Worm (Caenorhabditis elegans): ENCODE data around the gene H04D03.4.
A peak's percentile ranks its signal among the peaks of the same experiment; 100 is the strongest.

H04D03.4 gene

DNA sequence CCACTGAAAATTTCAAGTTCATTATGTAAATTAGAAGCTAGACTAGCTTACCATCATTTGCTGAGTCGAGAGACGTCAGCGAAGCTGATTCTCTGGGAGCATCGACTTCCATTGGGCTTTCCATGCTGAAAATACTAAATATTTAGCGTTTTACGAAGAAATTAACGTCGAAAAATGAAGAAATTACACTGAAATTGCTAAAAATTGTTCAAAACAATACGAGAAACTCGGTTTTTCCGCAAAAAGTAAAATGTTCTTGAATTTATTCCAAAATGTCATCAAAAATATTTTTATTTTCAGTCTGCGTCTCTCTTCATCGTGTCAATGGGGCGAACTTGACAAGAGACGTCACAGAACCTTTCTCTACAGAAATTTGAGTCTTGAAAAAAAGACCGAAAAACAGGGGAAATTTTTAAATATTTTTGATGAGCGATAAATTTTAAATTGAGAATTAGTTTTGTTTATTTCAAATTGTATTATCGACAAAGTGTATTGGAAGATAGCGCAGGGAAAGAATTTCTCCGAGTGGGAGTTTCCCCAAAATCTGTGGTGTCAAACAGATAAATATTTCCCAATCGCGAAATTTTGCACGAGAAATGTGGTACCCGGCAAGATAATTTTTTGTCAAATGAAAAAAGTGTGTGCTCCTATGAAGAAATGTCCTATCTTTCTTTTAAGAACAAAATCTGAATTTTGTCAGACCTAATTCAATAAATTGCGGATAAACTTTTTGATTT lies 9.7 kb upstream of the H04D03.4 start, which contains the start of gene ecps-1:
Gene ecps-1, minus strand, starts transcription at position 125 of the 737 bp plus-strand sequence.
- TF ChIP-seq egl-27 (tag; optimal IDR thresholded peaks at IDR 0.05) (peak; percentile 57), sem-4 (tag; optimal IDR thresholded peaks at IDR 0.05) (peak; percentile 82), alr-1 (tag; optimal IDR thresholded peaks at IDR 0.05) (no peak), nhr-77 (tag; optimal IDR thresholded peaks at IDR 0.05) (peak; percentile 41), elt-3 (tag; optimal IDR thresholded peaks at IDR 0.05) (no peak), lsy-2 (tag; optimal IDR thresholded peaks at IDR 0.05) (peak; percentile 70 to 93), nhr-10 (tag; optimal IDR thresholded peaks at IDR 0.05) (no peak), ztf-1 (GFP tag; conservative IDR thresholded peaks at IDR 0.05) (no peak), peb-1 (tag; optimal IDR thresholded peaks at IDR 0.05) (no peak), mbf-1 (tag; optimal IDR thresholded peaks at IDR 0.05) (no peak), sma-9 (GFP tag; optimal IDR thresholded peaks at IDR 0.05) (peak; percentile 90), sma-9 (tag; optimal IDR thresholded peaks at IDR 0.05) (no peak), zag-1 (tag; optimal IDR thresholded peaks at IDR 0.05) (peak; percentile 48), unc-62 (GFP tag; optimal IDR thresholded peaks at IDR 0.05) (no peak), blmp-1 (tag; optimal IDR thresholded peaks at IDR 0.05; ENCODE audit: insufficient read depth) (peak; percentile 24), mab-5 (tag; optimal IDR thresholded peaks at IDR 0.05) (peak; percentile 88), gmeb-1 (tag; optimal IDR thresholded peaks at IDR 0.05) (peak; percentile 84), nhr-6 (tag; optimal IDR thresholded peaks at IDR 0.05) (peak; percentile 83), Y55F3AM.14 (GFP tag; optimal IDR thresholded peaks at IDR 0.05) (no peak), nhr-12 (tag; optimal IDR thresholded peaks at IDR 0.05) (no peak), F13H6.1 (tag; optimal IDR thresholded peaks at IDR 0.05) (peak; percentile 77), ceh-16 (tag; optimal IDR thresholded peaks at IDR 0.05) (no peak), ztf-4 (tag; optimal IDR thresholded peaks at IDR 0.05) (no peak), ceh-82 (tag; optimal IDR thresholded peaks at IDR 0.05) (no peak), dmd-4 (tag; optimal IDR thresholded peaks at IDR 0.05) (no peak), snpc-4 (tag; optimal IDR thresholded peaks at IDR 0.05) (peak; percentile 50), unc-39 (tag; optimal IDR thresholded peaks at IDR 0.05) (no peak), ZK546.5 (tag; optimal IDR thresholded peaks at IDR 0.05) (peak; percentile 58), skn-1 (tag; optimal IDR thresholded peaks at IDR 0.05) (peak; percentile 95), nhr-237 (tag; optimal IDR thresholded peaks at IDR 0.05) (peak; percentile 46), fos-1 (tag; optimal IDR thresholded peaks at IDR 0.05) (peak; percentile 80), crh-2 (tag; optimal IDR thresholded peaks at IDR 0.05) (peak; percentile 95), nhr-129 (tag; optimal IDR thresholded peaks at IDR 0.05) (peak; percentile 81), ztf-11 (tag; optimal IDR thresholded peaks at IDR 0.05) (no peak), C34F6.9 (tag; optimal IDR thresholded peaks at IDR 0.05) (peak; percentile 97), sma-3 (GFP tag; optimal IDR thresholded peaks at IDR 0.05) (peak; percentile 96), lin-39 (tag; optimal IDR thresholded peaks at IDR 0.05) (no peak), R02D3.7 (tag; optimal IDR thresholded peaks at IDR 0.05) (peak; percentile 41), nhr-23 (tag; optimal IDR thresholded peaks at IDR 0.05) (no peak), lin-11 (tag; optimal IDR thresholded peaks at IDR 0.05) (no peak), mdl-1 (tag; optimal IDR thresholded peaks at IDR 0.05) (peak; percentile 1 to 4), lin-13 (GFP tag; optimal IDR thresholded peaks at IDR 0.05) (no peak), nhr-11 (tag; optimal IDR thresholded peaks at IDR 0.05) (peak; percentile 11), ama-1 (optimal IDR thresholded peaks at IDR 0.05) (no peak), elt-1 (tag; optimal IDR thresholded peaks at IDR 0.05) (no peak), unc-55 (GFP tag; optimal IDR thresholded peaks at IDR 0.05) (peak; percentile 96), nhr-25 (tag; optimal IDR thresholded peaks at IDR 0.05) (no peak), nhr-21 (tag; optimal IDR thresholded peaks at IDR 0.05) (peak; percentile 81), aly-2 (tag; optimal IDR thresholded peaks at IDR 0.05) (no peak)

All from whole organism, L2 larva.